Worm (Caenorhabditis elegans): ENCODE results near the gene sre-41.

ce11 chrII:12380888-12381287 is 7.2 kb upstream of the sre-41 start:
- no peak for TF ChIP-seq ztf-29 (GFP tag; IDR thresholded peaks at IDR 0.05)
- TF ChIP-seq flt-1 (GFP tag; IDR thresholded peaks at IDR 0.05), result no peak
- no peak for TF ChIP-seq T22C8.4 (GFP tag; IDR thresholded peaks at IDR 0.05)
- no peak for TF ChIP-seq med-1 (GFP tag; optimal IDR thresholded peaks at IDR 0.05; ENCODE audit: insufficient read depth)
- no peak for TF ChIP-seq klf-2 (GFP tag; conservative IDR thresholded peaks at IDR 0.05)
